Worm (Caenorhabditis elegans) whole organism, mixed stage, embryonic: ENCODE results near the gene F48G7.9.

ENCODE experiments used
- M03D4.4 ChIP-seq: sonication (generic microtip); optimal IDR thresholded peaks from 2 replicates; lab custom pipeline; 2017; ENCODE audit warnings: mild to moderate bottlenecking, missing genetic modification characterization, missing compliant biosample characterization
- bed-3 ChIP-seq: fragments of 200-800 bp; sonication (Bioruptor generic); optimal IDR thresholded peaks from 3 replicates; lab custom pipeline; 2018; ENCODE audit warnings: mild to moderate bottlenecking, missing genetic modification characterization, moderate library complexity, missing compliant biosample characterization
- ceh-39 ChIP-seq: fragments of 150-350 bp; optimal IDR thresholded peaks from 2 replicates; lab custom pipeline; 2014; ENCODE audit warnings: missing biosample characterization, missing genetic modification characterization
- ceh-43 ChIP-seq: fragments of 200-800 bp; sonication (Bioruptor generic); optimal IDR thresholded peaks from 2 replicates; lab custom pipeline; 2018; ENCODE audit warnings: mild to moderate bottlenecking, missing genetic modification characterization, moderate library complexity, missing compliant biosample characterization
- cnd-1 ChIP-seq: fragments of 200-800 bp; sonication (Bioruptor generic); optimal IDR thresholded peaks from 2 replicates; lab custom pipeline; 2018; ENCODE audit warnings: mild to moderate bottlenecking, missing genetic modification characterization, missing compliant biosample characterization
- drap-1 ChIP-seq: fragments of 200-800 bp; sonication (Bioruptor generic); optimal IDR thresholded peaks from 3 replicates; lab custom pipeline; 2018; ENCODE audit warnings: mild to moderate bottlenecking, missing genetic modification characterization, missing compliant biosample characterization
- elt-1 ChIP-seq: sonication (generic microtip); optimal IDR thresholded peaks from 2 replicates; lab custom pipeline; 2017; ENCODE audit warnings: missing genetic modification characterization, mild to moderate bottlenecking, missing compliant biosample characterization, antibody characterized with exemption, moderate library complexity, borderline replicate concordance; ENCODE audit not compliant: insufficient read depth
- elt-3 ChIP-seq: fragments of 150-350 bp; optimal IDR thresholded peaks from 2 replicates; lab custom pipeline; 2014; ENCODE audit warnings: missing biosample characterization, missing genetic modification characterization
- flh-1 ChIP-seq: fragments of 200-800 bp; sonication (Bioruptor generic); optimal IDR thresholded peaks from 2 replicates; lab custom pipeline; 2018; ENCODE audit warnings: mild to moderate bottlenecking, missing genetic modification characterization, moderate library complexity, missing compliant biosample characterization
- ham-2 ChIP-seq: fragments of 200-800 bp; sonication (Bioruptor generic); optimal IDR thresholded peaks from 2 replicates; lab custom pipeline; 2018; ENCODE audit warnings: mild to moderate bottlenecking, missing genetic modification characterization, missing compliant biosample characterization
- hlh-1 ChIP-seq: fragments of 150-350 bp; optimal IDR thresholded peaks from 2 replicates; lab custom pipeline; 2014; ENCODE audit warnings: missing biosample characterization, missing genetic modification reagents, missing genetic modification characterization
- lin-13 ChIP-seq: fragments of 150-350 bp; optimal IDR thresholded peaks from 2 replicates; lab custom pipeline; 2014; ENCODE audit warnings: missing biosample characterization, missing genetic modification characterization
- lin-32 ChIP-seq: fragments of 200-800 bp; sonication (Bioruptor generic); optimal IDR thresholded peaks from 2 replicates; lab custom pipeline; 2018; ENCODE audit warnings: mild to moderate bottlenecking, missing genetic modification characterization, missing compliant biosample characterization
- lsy-2 ChIP-seq: fragments of 150-350 bp; optimal IDR thresholded peaks from 2 replicates; lab custom pipeline; 2014; ENCODE audit warnings: missing biosample characterization, missing genetic modification characterization
- mep-1 ChIP-seq: fragments of 150-350 bp; optimal IDR thresholded peaks from 2 replicates; lab custom pipeline; 2017; ENCODE audit warnings: missing biosample characterization, missing genetic modification reagents, missing genetic modification characterization, inconsistent platforms
- mls-2 ChIP-seq: sonication (generic microtip); optimal IDR thresholded peaks from 2 replicates; lab custom pipeline; 2016; ENCODE audit warnings: mild to moderate bottlenecking, missing genetic modification characterization, moderate library complexity, missing compliant biosample characterization
- nhr-12 ChIP-seq: fragments of 150-350 bp; optimal IDR thresholded peaks from 2 replicates; lab custom pipeline; 2014; ENCODE audit warnings: missing biosample characterization, missing genetic modification characterization
- nhr-2 ChIP-seq: fragments of 150-350 bp; optimal IDR thresholded peaks from 2 replicates; lab custom pipeline; 2014; ENCODE audit warnings: missing biosample characterization, missing genetic modification characterization
- nhr-237 ChIP-seq: fragments of 150-350 bp; optimal IDR thresholded peaks from 2 replicates; lab custom pipeline; 2014; ENCODE audit warnings: missing biosample characterization, missing genetic modification characterization
- nhr-28 ChIP-seq: fragments of 150-350 bp; optimal IDR thresholded peaks from 2 replicates; lab custom pipeline; 2014; ENCODE audit warnings: missing biosample characterization, missing genetic modification characterization
- nhr-76 ChIP-seq: sonication (generic microtip); optimal IDR thresholded peaks from 2 replicates; lab custom pipeline; 2017; ENCODE audit warnings: missing biosample characterization, missing genetic modification characterization
- pha-4 ChIP-seq: fragments of 150-350 bp; optimal IDR thresholded peaks from 2 replicates; lab custom pipeline; 2018; ENCODE audit warnings: missing biosample characterization, missing genetic modification reagents, missing genetic modification characterization
- sem-2 ChIP-seq: fragments of 200-800 bp; sonication (Bioruptor generic); optimal IDR thresholded peaks from 2 replicates; lab custom pipeline; 2018; ENCODE audit warnings: mild to moderate bottlenecking, missing genetic modification characterization, missing compliant biosample characterization
- sptf-1 ChIP-seq: sonication (generic microtip); optimal IDR thresholded peaks from 2 replicates; lab custom pipeline; 2017; ENCODE audit warnings: mild to moderate bottlenecking, missing genetic modification characterization, moderate library complexity, missing compliant biosample characterization
- tbx-8 ChIP-seq: fragments of 200-800 bp; sonication (Bioruptor generic); optimal IDR thresholded peaks from 2 replicates; lab custom pipeline; 2018; ENCODE audit warnings: mild to moderate bottlenecking, missing genetic modification characterization, moderate library complexity, missing compliant biosample characterization
- unc-120 ChIP-seq: sonication (generic microtip); optimal IDR thresholded peaks from 2 replicates; lab custom pipeline; 2017; ENCODE audit warnings: missing genetic modification characterization, missing compliant biosample characterization; ENCODE audit not compliant: poor library complexity, severe bottlenecking
- unc-62 ChIP-seq: fragments of 150-350 bp; optimal IDR thresholded peaks from 2 replicates; lab custom pipeline; 2014; ENCODE audit warnings: missing biosample characterization, missing genetic modification reagents, missing genetic modification characterization
- ztf-11 ChIP-seq: fragments of 150-350 bp; optimal IDR thresholded peaks from 2 replicates; lab custom pipeline; 2014; ENCODE audit warnings: missing biosample characterization, missing genetic modification characterization

The F48G7.9 gene

DNA sequence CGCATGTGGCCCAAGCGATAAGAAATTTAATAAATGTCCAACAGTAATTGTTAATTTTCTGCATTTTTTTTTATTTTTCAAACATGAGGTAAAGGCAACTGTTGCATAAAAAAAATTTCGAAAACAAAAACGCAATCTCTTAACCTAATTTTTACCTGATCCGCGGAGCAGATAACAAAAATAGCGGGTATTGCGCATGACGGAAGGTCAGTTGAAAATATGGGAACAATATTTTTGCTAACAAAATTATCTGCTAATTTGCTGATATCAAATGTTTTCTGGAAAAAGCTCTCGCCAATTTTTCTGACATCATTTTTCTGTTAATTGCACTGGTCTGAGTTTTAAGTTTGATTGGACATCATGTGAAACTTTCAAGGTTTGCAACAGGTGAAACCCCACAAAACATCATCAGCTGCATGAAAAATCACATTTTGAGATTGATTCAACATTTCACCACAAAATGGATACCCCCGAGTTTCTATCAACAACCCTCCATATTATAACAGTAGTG is 36.0 kb upstream of the F48G7.9 start, which contains the start of the genes F31F4.11 and srh-266:
Gene F31F4.11, minus strand, starts transcription at position 101 of the 511 bp plus-strand sequence.
Gene srh-266, plus strand, starts transcription at position 461 of the 511 bp plus-strand sequence.
- no peak for TF ChIP-seq ceh-43

- TF ChIP-seq hlh-1 (tag; lab: Kevin White, UChicago) = no peak
- no peak for TF ChIP-seq ceh-43
- no peak for TF ChIP-seq nhr-76 (tag; lab: Kevin White, UChicago)
- TF ChIP-seq sptf-1 (tag; lab: Kevin White, UChicago) = no peak
- no peak for TF ChIP-seq unc-120 (tag; lab: Kevin White, UChicago)
- no peak for TF ChIP-seq cnd-1 (tag; lab: Kevin White, UChicago)
- TF ChIP-seq sem-2 (GFP tag; lab: Kevin White, UChicago) = no peak
- no peak for TF ChIP-seq nhr-12 (tag; lab: Kevin White, UChicago)
- no peak for TF ChIP-seq ceh-39 (tag; lab: Kevin White, UChicago)
- TF ChIP-seq drap-1 (GFP tag; lab: Kevin White, UChicago) = no peak
- no peak for TF ChIP-seq nhr-2 (tag; lab: Kevin White, UChicago)
- TF ChIP-seq ztf-11 (tag; lab: Kevin White, UChicago) = no peak
- TF ChIP-seq bed-3 (GFP tag; lab: Kevin White, UChicago) = no peak
Observed at ce11 chrV:660210-660609, 31.8 kb upstream of the F48G7.9 start, which contains the start of gene F31F4.17. F31F4.17 (minus strand) TSS chrV:660310.

DNA sequence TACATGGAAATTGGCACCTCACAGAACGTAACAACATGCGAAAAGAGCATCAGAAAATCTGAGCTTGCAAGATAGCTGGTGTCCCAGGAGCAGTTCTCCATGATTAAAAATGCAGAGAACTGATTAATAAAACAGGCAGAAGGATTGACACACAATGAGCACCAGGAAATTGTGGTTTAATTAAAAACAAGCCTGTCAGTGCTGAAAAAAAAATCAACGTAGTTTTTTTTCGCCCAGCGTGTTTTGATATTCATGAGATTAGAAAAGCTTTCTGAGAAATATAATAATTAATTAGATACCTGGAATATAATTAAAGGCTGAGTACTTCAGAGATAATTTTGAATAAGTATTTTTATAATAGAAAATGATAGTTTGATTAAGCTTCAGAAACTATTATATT is 29.3 kb upstream of the F48G7.9 start, which contains the start of gene srh-246:
Gene srh-246, minus strand, starts transcription at position 101 of the 400 bp plus-strand sequence.
- TF ChIP-seq mls-2 (tag; lab: Kevin White, UChicago) = no peak
- no peak for TF ChIP-seq elt-1 (tag; lab: Kevin White, UChicago)

DNA sequence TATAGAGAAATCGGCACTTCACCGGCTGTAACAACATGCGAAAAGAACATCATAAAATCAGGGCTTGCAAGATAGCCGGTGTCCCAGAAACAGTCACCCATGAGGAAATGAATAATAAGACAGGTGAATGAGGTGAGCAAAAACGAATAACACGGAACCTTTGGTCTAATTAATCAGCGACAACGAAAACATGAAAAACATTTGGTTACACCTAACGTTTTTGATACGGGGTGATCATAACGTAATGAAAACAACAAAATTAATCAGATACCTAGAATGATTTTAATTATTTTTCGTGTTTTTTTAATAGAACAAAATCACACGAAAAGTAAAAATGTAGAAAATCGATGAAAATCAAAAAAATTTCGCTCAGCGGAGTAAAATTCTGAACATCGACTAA is 27.4 kb upstream of the F48G7.9 start, which contains the start of gene srh-245:
Gene srh-245, minus strand, starts transcription at position 101 of the 400 bp plus-strand sequence.
- TF ChIP-seq lsy-2 (tag; lab: Kevin White, UChicago) = no peak
- TF ChIP-seq unc-120 (tag; lab: Kevin White, UChicago) = no peak
- TF ChIP-seq bed-3 (GFP tag; lab: Kevin White, UChicago) = no peak
- no peak for TF ChIP-seq sptf-1 (tag; lab: Kevin White, UChicago)
- TF ChIP-seq nhr-76 (tag; lab: Kevin White, UChicago) = no peak
- no peak for TF ChIP-seq mls-2 (tag; lab: Kevin White, UChicago)
- TF ChIP-seq M03D4.4 (tag; lab: Kevin White, UChicago) = no peak
- no peak for TF ChIP-seq pha-4 (tag; lab: Kevin White, UChicago)
- no peak for TF ChIP-seq ham-2 (GFP tag; lab: Kevin White, UChicago)
- no peak for TF ChIP-seq tbx-8 (GFP tag; lab: Kevin White, UChicago)
- no peak for TF ChIP-seq nhr-2 (tag; lab: Kevin White, UChicago)
- no peak for TF ChIP-seq lin-32 (GFP tag; lab: Kevin White, UChicago)
- TF ChIP-seq drap-1 (GFP tag; lab: Kevin White, UChicago) = no peak
- TF ChIP-seq mep-1 (tag; lab: Kevin White, UChicago) = no peak
- no peak for TF ChIP-seq nhr-28 (tag; lab: Kevin White, UChicago)
- TF ChIP-seq nhr-12 (tag; lab: Kevin White, UChicago) = no peak

ce11 chrV:654402-654801 is 26.0 kb upstream of the F48G7.9 start, which contains the start of gene srj-6:
srj-6 (minus strand) TSS chrV:654502.
- TF ChIP-seq nhr-237 (tag; lab: Kevin White, UChicago) (no peak), unc-62 (GFP tag; lab: Kevin White, UChicago) (no peak), elt-3 (tag; lab: Kevin White, UChicago) (no peak), unc-120 (tag; lab: Kevin White, UChicago) (no peak), bed-3 (GFP tag; lab: Kevin White, UChicago) (no peak), mep-1 (tag; lab: Kevin White, UChicago) (no peak), cnd-1 (tag; lab: Kevin White, UChicago) (no peak), nhr-76 (tag; lab: Kevin White, UChicago) (no peak), flh-1 (GFP tag; lab: Kevin White, UChicago) (no peak), lin-32 (GFP tag; lab: Kevin White, UChicago) (no peak), drap-1 (GFP tag; lab: Kevin White, UChicago) (no peak), lin-13 (tag; lab: Kevin White, UChicago) (no peak), sptf-1 (tag; lab: Kevin White, UChicago) (no peak), ham-2 (GFP tag; lab: Kevin White, UChicago) (no peak), M03D4.4 (tag; lab: Kevin White, UChicago) (no peak), nhr-2 (tag; lab: Kevin White, UChicago) (no peak), sem-2 (GFP tag; lab: Kevin White, UChicago) (no peak)
